Fruit fly (Drosophila melanogaster): Measurements from ENCODE around the gene to.

The to gene

dm6 chr3R:25232271-25232989, 7.5 kb upstream of the to start, which contains the start of gene Cad96Cb (continued):
- peak; percentile 88 for TF ChIP-seq nerfin-1 (tag; optimal IDR thresholded peaks at IDR 0.05)
- TF ChIP-seq D19B (GFP tag; optimal IDR thresholded peaks at IDR 0.05): peak; percentile 31
- peak; percentile 66; the same call in 2 of the 3 replicates for TF ChIP-seq row (GFP tag; IDR thresholded peaks at IDR 0.05)
- no peak for TF ChIP-seq rib (GFP tag; IDR thresholded peaks at IDR 0.05)
- peak; percentile 76 for TF ChIP-seq CG8359 (GFP tag; optimal IDR thresholded peaks at IDR 0.05; ENCODE audit: borderline replicate concordance)
- TF ChIP-seq Trl (optimal IDR thresholded peaks at IDR 0.05): no peak
- peak; percentile 74 for TF ChIP-seq Trl (GFP tag; optimal IDR thresholded peaks at IDR 0.05)
- TF ChIP-seq Dbx (GFP tag; IDR thresholded peaks at IDR 0.05): no peak
- TF ChIP-seq vvl (GFP tag; IDR thresholded peaks at IDR 0.05): peak; percentile 63
- TF ChIP-seq knrl (GFP tag; IDR thresholded peaks at IDR 0.05; ENCODE audit: partially characterized antibody): no peak
- peak; percentile 38; the same call in 1 of the 3 replicates for TF ChIP-seq Mrtf (GFP tag; IDR thresholded peaks at IDR 0.05)
- TF ChIP-seq CG4282 (GFP tag; optimal IDR thresholded peaks at IDR 0.05): peak; percentile 28
- TF ChIP-seq CG1233 (GFP tag; optimal IDR thresholded peaks at IDR 0.05): peak; percentile 85
- no peak for TF ChIP-seq Optix (GFP tag; IDR thresholded peaks at IDR 0.05)
- TF ChIP-seq ranshi (GFP tag; IDR thresholded peaks at IDR 0.05): peak; percentile 38; the same call in 1 of the 2 replicates
- peak; percentile 7 for TF ChIP-seq CG15514 (GFP tag; optimal IDR thresholded peaks at IDR 0.05)
- peak; percentile 28 for TF ChIP-seq CG10565 (GFP tag; optimal IDR thresholded peaks at IDR 0.05)
- TF ChIP-seq abd-A (tag; optimal IDR thresholded peaks at IDR 0.05): no peak
- peak; percentile 90 for TF ChIP-seq CG2678 (tag; optimal IDR thresholded peaks at IDR 0.05)
- peak; percentile 99 for TF ChIP-seq sens (GFP tag)
- 0 out of 3 replicates have a peak, but pooled peaks have one; percentile 50 for TF ChIP-seq CG7357 (GFP tag; IDR thresholded peaks at IDR 0.05)
- peak; percentile 93 for TF ChIP-seq dmrt99B (tag; optimal IDR thresholded peaks at IDR 0.05)
- peak; percentile 75 for TF ChIP-seq Vsx1 (GFP tag; optimal IDR thresholded peaks at IDR 0.05)
- TF ChIP-seq klu (GFP tag; IDR thresholded peaks at IDR 0.05): peak; percentile 10; the same call in 1 of the 2 replicates
- TF ChIP-seq fu2 (GFP tag; optimal IDR thresholded peaks at IDR 0.05): peak; percentile 29
- TF ChIP-seq CG31388 (GFP tag; optimal IDR thresholded peaks at IDR 0.05): peak; percentile 18
- TF ChIP-seq CG4360 (GFP tag; IDR thresholded peaks at IDR 0.05): peak; percentile 94
- peak; percentile 0 for TF ChIP-seq zfh2 (GFP tag; optimal IDR thresholded peaks at IDR 0.05)
- peak; percentile 32 for TF ChIP-seq CG1647 (GFP tag; optimal IDR thresholded peaks at IDR 0.05)
- 0 out of 3 replicates have a peak, but pooled peaks have one; percentile 34 for TF ChIP-seq CG7963 (GFP tag; IDR thresholded peaks at IDR 0.05; ENCODE audit: partially characterized antibody)
- peak; percentile 66 for TF ChIP-seq wor (GFP tag; IDR thresholded peaks at IDR 0.05)
- TF ChIP-seq CG4404 (GFP tag; IDR thresholded peaks at IDR 0.05): peak; percentile 49
- peak; percentile 70 for TF ChIP-seq Ptx1 (GFP tag; IDR thresholded peaks at IDR 0.05)
- TF ChIP-seq C15 (GFP tag; IDR thresholded peaks at IDR 0.05): no peak; the same call in 2 of the 3 replicates
- no peak for TF ChIP-seq D (optimal IDR thresholded peaks at IDR 0.05)
- TF ChIP-seq D (GFP tag; optimal IDR thresholded peaks at IDR 0.05): peak; percentile 92
- peak; percentile 75 for TF ChIP-seq tx (GFP tag; optimal IDR thresholded peaks at IDR 0.05)
- TF ChIP-seq nerfin-2 (GFP tag; IDR thresholded peaks at IDR 0.05; ENCODE audit: partially characterized antibody): no peak
- TF ChIP-seq CG31365 (tag; optimal IDR thresholded peaks at IDR 0.05): no peak
- TF ChIP-seq dpn (GFP tag; optimal IDR thresholded peaks at IDR 0.05): peak; percentile 66 to 80
- TF ChIP-seq odd (GFP tag; optimal IDR thresholded peaks at IDR 0.05): peak; percentile 90
- TF ChIP-seq NC2β (GFP tag; optimal IDR thresholded peaks at IDR 0.05): peak; percentile 73
- peak; percentile 59 for TF ChIP-seq CG4617 (GFP tag; optimal IDR thresholded peaks at IDR 0.05; ENCODE audit: borderline replicate concordance)
- TF ChIP-seq slou (GFP tag; optimal IDR thresholded peaks at IDR 0.05): peak; percentile 35
- peak; percentile 82 for TF ChIP-seq unpg (GFP tag; optimal IDR thresholded peaks at IDR 0.05)
- TF ChIP-seq CG3065 (GFP tag; optimal IDR thresholded peaks at IDR 0.05): peak; percentile 65
- TF ChIP-seq trem (tag; optimal IDR thresholded peaks at IDR 0.05): peak; percentile 76
- TF ChIP-seq CG2875 (GFP tag; optimal IDR thresholded peaks at IDR 0.05): peak; percentile 87
- peak; percentile 82 for TF ChIP-seq CG16863 (GFP tag; optimal IDR thresholded peaks at IDR 0.05)
- TF ChIP-seq en (GFP tag; optimal IDR thresholded peaks at IDR 0.05): peak; percentile 66

Measured in whole organism, embryonic.